Fruit fly (Drosophila melanogaster) whole organism, embryonic: ENCODE measurements around the gene CG3301.

Experiments
- Adf1 ChIP-seq: fragments of 200-800 bp; sonication (Bioruptor generic); IDR thresholded peaks from 2 replicates; pipeline ENCODE4 v1.3.6; 2022; ENCODE audit warnings: missing biosample characterization, missing genetic modification characterization
- BEAF-32 ChIP-seq: fragments of 200-800 bp; sonication (Bioruptor generic); optimal IDR thresholded peaks from 3 replicates; lab custom pipeline; 2017; ENCODE audit warnings: missing biosample characterization, missing genetic modification characterization, mild to moderate bottlenecking, moderate library complexity, missing genetic modification reagents
- CG10565 ChIP-seq: fragments of 200-800 bp; sonication (Bioruptor generic); optimal IDR thresholded peaks from 3 replicates; lab custom pipeline; 2016; ENCODE audit warnings: missing biosample characterization, mild to moderate bottlenecking, missing genetic modification characterization
- CG11398 ChIP-seq: fragments of 200-800 bp; sonication (Bioruptor generic); optimal IDR thresholded peaks from 2 replicates; lab custom pipeline; 2016; ENCODE audit warnings: missing biosample characterization, missing genetic modification characterization
- CG12071 ChIP-seq: fragments of 200-800 bp; sonication (Bioruptor generic); optimal IDR thresholded peaks from 3 replicates; lab custom pipeline; 2018; ENCODE audit warnings: missing biosample characterization, mild to moderate bottlenecking, missing genetic modification characterization
- CG12104 ChIP-seq: fragments of 200-800 bp; sonication (Bioruptor generic); optimal IDR thresholded peaks from 3 replicates; lab custom pipeline; 2016; ENCODE audit warnings: missing biosample characterization, missing genetic modification characterization
- CG12236 ChIP-seq: fragments of 200-800 bp; sonication (Bioruptor generic); optimal IDR thresholded peaks from 2 replicates; lab custom pipeline; 2016; ENCODE audit warnings: missing biosample characterization, missing genetic modification characterization
- CG1603 ChIP-seq: fragments of 200-800 bp; sonication (Bioruptor generic); optimal IDR thresholded peaks from 2 replicates; lab custom pipeline; 2019; ENCODE audit warnings: missing biosample characterization, mild to moderate bottlenecking, missing genetic modification characterization, moderate library complexity
- CG17328 ChIP-seq: fragments of 200-800 bp; sonication (Bioruptor generic); IDR thresholded peaks from 2 replicates; pipeline ENCODE4 v1.3.6; 2022; ENCODE audit warnings: missing biosample characterization, missing genetic modification characterization
- CG17385 ChIP-seq: fragments of 200-800 bp; sonication (Bioruptor generic); optimal IDR thresholded peaks from 3 replicates; lab custom pipeline; 2018; ENCODE audit warnings: missing biosample characterization, mild to moderate bottlenecking, missing genetic modification characterization
- CG17568 ChIP-seq: fragments of 200-800 bp; sonication (Bioruptor generic); optimal IDR thresholded peaks from 2 replicates; lab custom pipeline; 2018; ENCODE audit warnings: missing biosample characterization, mild to moderate bottlenecking, missing genetic modification characterization, moderate library complexity
- CG18262 ChIP-seq: fragments of 200-800 bp; optimal IDR thresholded peaks from 3 replicates; lab custom pipeline; 2019; ENCODE audit warnings: missing biosample characterization, mild to moderate bottlenecking, missing genetic modification characterization, moderate library complexity
- CG2678 ChIP-seq: fragments of 200-800 bp; sonication (Bioruptor generic); optimal IDR thresholded peaks from 3 replicates; lab custom pipeline; 2019; ENCODE audit warnings: missing biosample characterization, mild to moderate bottlenecking, missing genetic modification characterization, moderate library complexity
- CG4854 ChIP-seq: fragments of 200-800 bp; sonication (Bioruptor generic); optimal IDR thresholded peaks from 2 replicates; lab custom pipeline; 2016; ENCODE audit warnings: missing biosample characterization, missing genetic modification characterization, inconsistent platforms
- CG5245 ChIP-seq: fragments of 200-800 bp; sonication (Bioruptor generic); optimal IDR thresholded peaks from 3 replicates; lab custom pipeline; 2016; ENCODE audit warnings: missing biosample characterization, missing genetic modification characterization
- CG5953 ChIP-seq: fragments of 200-800 bp; sonication (Bioruptor generic); IDR thresholded peaks from 2 replicates; pipeline ENCODE4 v1.3.6; 2022; ENCODE audit warnings: missing biosample characterization, missing genetic modification characterization
- CG6689 ChIP-seq: fragments of 200-800 bp; sonication (Bioruptor generic); IDR thresholded peaks from 2 replicates; pipeline ENCODE4 v1.3.6; 2022; ENCODE audit warnings: missing biosample characterization, missing genetic modification characterization
- CG7372 ChIP-seq: fragments of 200-800 bp; sonication (Bioruptor generic); IDR thresholded peaks from 2 replicates; pipeline ENCODE4 v1.3.6; 2022; ENCODE audit warnings: missing biosample characterization, missing genetic modification characterization
- CG8765 ChIP-seq: fragments of 200-800 bp; sonication (Bioruptor generic); IDR thresholded peaks from 2 replicates; pipeline ENCODE4 v1.3.6; 2022; ENCODE audit warnings: missing biosample characterization, missing genetic modification characterization
- Dfd ChIP-seq, 2 experiments: fragments of >200 bp; optimal IDR thresholded peaks; 2 replicates each; lab custom pipeline; 2017; ENCODE audit warnings: missing biosample characterization in 2 of 2, missing genetic modification characterization in 2 of 2
- Ets65A ChIP-seq: fragments of 200-800 bp; sonication (Bioruptor generic); peaks from one replicate; lab custom pipeline; 2016; ENCODE audit warnings: missing biosample characterization, missing genetic modification characterization
- HLH3B ChIP-seq: fragments of 200-800 bp; sonication (Bioruptor generic); IDR thresholded peaks from 2 replicates; pipeline ENCODE4 v1.3.6; 2022; ENCODE audit warnings: missing biosample characterization, missing genetic modification characterization
- MESR4 ChIP-seq: fragments of 200-800 bp; sonication (Bioruptor generic); optimal IDR thresholded peaks from 2 replicates; lab custom pipeline; 2018; ENCODE audit warnings: missing biosample characterization, mild to moderate bottlenecking, missing genetic modification characterization, moderate library complexity
- NC2α ChIP-seq: fragments of 200-800 bp; sonication (Bioruptor generic); optimal IDR thresholded peaks from 2 replicates; lab custom pipeline; 2016; ENCODE audit warnings: missing biosample characterization, missing genetic modification characterization
- Oaz ChIP-seq: fragments of 200-800 bp; sonication (Bioruptor generic); IDR thresholded peaks from 2 replicates; pipeline ENCODE4 v1.3.6; 2022; ENCODE audit warnings: missing biosample characterization, missing genetic modification characterization
- PHDP ChIP-seq: fragments of 200-800 bp; sonication (Bioruptor generic); optimal IDR thresholded peaks from 3 replicates; lab custom pipeline; 2018; ENCODE audit warnings: missing biosample characterization, mild to moderate bottlenecking, missing genetic modification characterization, moderate library complexity
- Taf1 ChIP-seq: fragments of 200-800 bp; sonication (Bioruptor generic); IDR thresholded peaks from 2 replicates; pipeline ENCODE4 v1.3.6; 2022; ENCODE audit warnings: missing biosample characterization, missing genetic modification characterization
- chm ChIP-seq: fragments of 200-800 bp; sonication (Bioruptor generic); IDR thresholded peaks from 2 replicates; pipeline ENCODE4 v1.3.6; 2022; ENCODE audit warnings: missing biosample characterization, missing genetic modification characterization
- corto ChIP-seq: fragments of 200-800 bp; sonication (Bioruptor generic); optimal IDR thresholded peaks from 2 replicates; lab custom pipeline; 2016; ENCODE audit warnings: missing biosample characterization, mild to moderate bottlenecking, missing genetic modification characterization, moderate library complexity
- croc ChIP-seq: fragments of 200-800 bp; sonication (Bioruptor generic); conservative IDR thresholded peaks from 3 replicates; pipeline ENCODE4 v1.3.6; 2022; ENCODE audit warnings: missing biosample characterization, missing genetic modification characterization
- ewg ChIP-seq: fragments of 200-800 bp; sonication (Bioruptor generic); optimal IDR thresholded peaks from 3 replicates; lab custom pipeline; 2017; ENCODE audit warnings: mild to moderate bottlenecking, missing biosample characterization, missing genetic modification reagents, missing genetic modification characterization
- gce ChIP-seq: fragments of 200-800 bp; sonication (Bioruptor generic); IDR thresholded peaks from 3 replicates; pipeline ENCODE4 v1.3.6; 2022; ENCODE audit warnings: missing biosample characterization, missing genetic modification characterization
- gfzf ChIP-seq: fragments of 200-800 bp; sonication (Bioruptor generic); optimal IDR thresholded peaks from 2 replicates; lab custom pipeline; 2016; ENCODE audit warnings: missing biosample characterization, mild to moderate bottlenecking, missing genetic modification characterization, moderate library complexity
- gro ChIP-seq: fragments of 200-800 bp; sonication (Bioruptor generic); optimal IDR thresholded peaks from 2 replicates; lab custom pipeline; 2016; ENCODE audit warnings: missing biosample characterization, missing genetic modification characterization
- her ChIP-seq: fragments of 200-800 bp; sonication (Bioruptor generic); optimal IDR thresholded peaks from 2 replicates; lab custom pipeline; 2016; ENCODE audit warnings: missing biosample characterization, missing genetic modification characterization
- insv ChIP-seq, 2 experiments: fragments of 200-800 bp; sonication (Bioruptor generic); optimal IDR thresholded peaks; 3 replicates each; lab custom pipeline; 2016 to 2018; ENCODE audit warnings: missing biosample characterization in 2 of 2, missing genetic modification characterization in 2 of 2
- mld ChIP-seq: fragments of 200-800 bp; sonication (Bioruptor generic); IDR thresholded peaks from 3 replicates; pipeline ENCODE4 v1.3.6; 2022; ENCODE audit warnings: missing biosample characterization, missing genetic modification characterization; ENCODE audit not compliant: partially characterized antibody
- oc ChIP-seq: fragments of 200-800 bp; sonication (Bioruptor generic); optimal IDR thresholded peaks from 2 replicates; lab custom pipeline; 2018; ENCODE audit warnings: missing biosample characterization, mild to moderate bottlenecking, missing genetic modification characterization, moderate library complexity
- peb ChIP-seq: fragments of 200-800 bp; sonication (Bioruptor generic); IDR thresholded peaks from 2 replicates; pipeline ENCODE4 v1.3.6; 2022; ENCODE audit warnings: missing biosample characterization, missing genetic modification characterization
- pfk ChIP-seq: fragments of 200-800 bp; sonication (Bioruptor generic); optimal IDR thresholded peaks from 2 replicates; lab custom pipeline; 2018; ENCODE audit warnings: missing biosample characterization, mild to moderate bottlenecking, missing genetic modification characterization, moderate library complexity
- pho ChIP-seq: fragments of 200-800 bp; sonication (Bioruptor generic); optimal IDR thresholded peaks from 2 replicates; lab custom pipeline; 2016; ENCODE audit warnings: missing biosample characterization, missing genetic modification characterization
- pita ChIP-seq: fragments of 200-800 bp; sonication (Bioruptor generic); optimal IDR thresholded peaks from 2 replicates; lab custom pipeline; 2017; ENCODE audit warnings: missing biosample characterization, mild to moderate bottlenecking, missing genetic modification characterization
- psq ChIP-seq: fragments of 200-800 bp; sonication (Bioruptor generic); optimal IDR thresholded peaks from 2 replicates; lab custom pipeline; 2017; ENCODE audit warnings: missing biosample characterization, missing genetic modification characterization
- sens-2 ChIP-seq: fragments of 200-800 bp; sonication (Bioruptor generic); IDR thresholded peaks from 2 replicates; pipeline ENCODE4 v1.3.6; 2022; ENCODE audit warnings: missing biosample characterization, missing genetic modification characterization
- sob ChIP-seq: fragments of 200-800 bp; sonication (Bioruptor generic); IDR thresholded peaks from 2 replicates; pipeline ENCODE4 v1.3.6; 2022; ENCODE audit warnings: missing biosample characterization, missing genetic modification characterization
- sqz ChIP-seq: fragments of 200-800 bp; sonication (Bioruptor generic); optimal IDR thresholded peaks from 3 replicates; lab custom pipeline; 2018; ENCODE audit warnings: missing biosample characterization, mild to moderate bottlenecking, missing genetic modification characterization
- ssp ChIP-seq: fragments of 200-800 bp; sonication (Bioruptor generic); IDR thresholded peaks from 2 replicates; pipeline ENCODE4 v1.3.6; 2022; ENCODE audit warnings: missing biosample characterization, missing genetic modification characterization
- stc ChIP-seq: fragments of 200-800 bp; sonication (Bioruptor generic); IDR thresholded peaks from 2 replicates; pipeline ENCODE4 v1.3.6; 2022; ENCODE audit warnings: missing biosample characterization, missing genetic modification characterization
- tin ChIP-seq: fragments of 200-800 bp; sonication (Bioruptor generic); optimal IDR thresholded peaks from 3 replicates; lab custom pipeline; 2016; ENCODE audit warnings: missing biosample characterization, missing genetic modification characterization
- tio ChIP-seq: fragments of 200-800 bp; sonication (Bioruptor generic); optimal IDR thresholded peaks from 2 replicates; lab custom pipeline; 2017; ENCODE audit warnings: missing biosample characterization, missing genetic modification characterization, inconsistent platforms
- wor ChIP-seq: fragments of 200-800 bp; sonication (Bioruptor generic); IDR thresholded peaks from 2 replicates; pipeline ENCODE4 v1.3.6; 2022; ENCODE audit warnings: missing biosample characterization, missing genetic modification characterization

Gene CG3301

dm6 chr3R:21273427-21274038, 2.5 kb downstream of the CG3301 start, which contains the start of gene CG3308 (continued):
- TF ChIP-seq mld (GFP tag; lab: Robert Waterston, UW) (peak; percentile 76; the same call in 2 of the 3 replicates), gfzf (GFP tag; lab: Kevin White, UChicago) (no peak), tio (GFP tag; lab: Kevin White, UChicago) (no peak), her (GFP tag; lab: Kevin White, UChicago) (peak; percentile 10), CG8765 (GFP tag; lab: Robert Waterston, UW) (no peak), CG12071 (GFP tag; lab: Kevin White, UChicago) (no peak), CG12104 (GFP tag; lab: Kevin White, UChicago) (no peak), CG10565 (no peak), PHDP (tag; lab: Kevin White, UChicago) (no peak), sob (GFP tag; lab: Robert Waterston, UW) (peak; percentile 78), CG7372 (GFP tag; lab: Robert Waterston, UW) (no peak), CG17385 (GFP tag; lab: Kevin White, UChicago) (peak; percentile 28), CG1603 (tag; lab: Kevin White, UChicago) (peak; percentile 70), Dfd (GFP tag; optimal IDR thresholded peaks at IDR 0.05; lab: Kevin White, UChicago) (no peak), NC2α (GFP tag; lab: Kevin White, UChicago) (no peak), CG18262 (tag; lab: Kevin White, UChicago) (no peak), peb (0 out of 2 replicates have a peak, but pooled peaks have one; percentile 8), BEAF-32 (GFP tag; lab: Kevin White, UChicago) (peak; percentile 87), Oaz (GFP tag; lab: Robert Waterston, UW) (no peak), corto (GFP tag; lab: Kevin White, UChicago) (no peak), CG11398 (GFP tag; lab: Kevin White, UChicago) (no peak), ssp (0 out of 2 replicates have a peak, but pooled peaks have one; percentile 14), CG2678 (no peak), pfk (GFP tag; lab: Kevin White, UChicago) (no peak), CG5245 (peak; percentile 47), chm (GFP tag; lab: Robert Waterston, UW) (0 out of 2 replicates have a peak, but pooled peaks have one; percentile 29), ewg (no peak), CG6689 (GFP tag; lab: Robert Waterston, UW) (no peak), CG12236 (GFP tag; lab: Kevin White, UChicago) (no peak), gro (GFP tag; lab: Kevin White, UChicago) (peak; percentile 65), MESR4 (GFP tag; lab: Kevin White, UChicago) (peak; percentile 76), CG17328 (GFP tag; lab: Robert Waterston, UW) (no peak), CG5953 (GFP tag; lab: Robert Waterston, UW) (no peak), Ets65A (GFP tag; lab: Kevin White, UChicago) (no peak), stc (no peak), HLH3B (GFP tag; lab: Robert Waterston, UW) (no peak), sens-2 (GFP tag; lab: Robert Waterston, UW) (no peak), Taf1 (GFP tag; lab: Robert Waterston, UW) (no peak), pita (GFP tag; lab: Kevin White, UChicago) (no peak), CG17568 (GFP tag; lab: Kevin White, UChicago) (no peak), gce (GFP tag; lab: Robert Waterston, UW) (no peak), CG4854 (GFP tag; lab: Kevin White, UChicago) (peak; percentile 28), oc (tag; lab: Kevin White, UChicago) (no peak), croc (GFP tag; lab: Robert Waterston, UW) (no peak), wor (GFP tag; lab: Robert Waterston, UW) (no peak), insv (GFP tag; optimal IDR thresholded peaks at IDR 0.05; lab: Kevin White, UChicago) (peak in 1 of 2 experiments; percentile 26), tin (GFP tag; lab: Kevin White, UChicago) (peak; percentile 32), pho (GFP tag; lab: Kevin White, UChicago) (no peak), sqz (GFP tag; lab: Kevin White, UChicago) (no peak), Adf1 (GFP tag; lab: Robert Waterston, UW) (peak; percentile 30; the same call in 1 of the 2 replicates), psq (no peak)
